Fruit fly (Drosophila melanogaster): ENCODE data around the gene CG7523.
A peak's percentile ranks its signal among the peaks of the same experiment; 100 is the strongest.

Gene CG7523

dm6 chr3R:17700488-17701130 is 29.9 kb upstream of the CG7523 start (continued):
- TF ChIP-seq BtbVII (GFP tag; optimal IDR thresholded peaks at IDR 0.05) (peak; percentile 99), Drgx (GFP tag; IDR thresholded peaks at IDR 0.05) (peak; percentile 98), CG15479 (GFP tag; optimal IDR thresholded peaks at IDR 0.05) (no peak), chn (GFP tag; optimal IDR thresholded peaks at IDR 0.05) (peak; percentile 76), CG4730 (GFP tag; IDR thresholded peaks at IDR 0.05) (peak; percentile 98), Sox102F (GFP tag; optimal IDR thresholded peaks at IDR 0.05) (peak; percentile 99), luna (GFP tag; optimal IDR thresholded peaks at IDR 0.05) (peak; percentile 46), amos (GFP tag; IDR thresholded peaks at IDR 0.05; ENCODE audit: partially characterized antibody) (no peak; the same call in 1 of the 2 replicates), unc-4 (GFP tag; IDR thresholded peaks at IDR 0.05; ENCODE audit: partially characterized antibody) (peak; percentile 38; the same call in 1 of the 2 replicates), dpn (GFP tag; optimal IDR thresholded peaks at IDR 0.05) (peak; percentile 84 to 97), hb (GFP tag; IDR thresholded peaks at IDR 0.05; ENCODE audit: partially characterized antibody) (no peak), CG8281 (tag; optimal IDR thresholded peaks at IDR 0.05) (peak; percentile 93), grn (GFP tag; optimal IDR thresholded peaks at IDR 0.05) (no peak), stwl (tag; optimal IDR thresholded peaks at IDR 0.05) (no peak), fd96Cb (tag; optimal IDR thresholded peaks at IDR 0.05) (peak; percentile 98), H15 (GFP tag; IDR thresholded peaks at IDR 0.05) (peak; percentile 98), CG1832 (GFP tag; optimal IDR thresholded peaks at IDR 0.05) (no peak), CG8089 (GFP tag; optimal IDR thresholded peaks at IDR 0.05) (peak; percentile 41), CG15514 (GFP tag; optimal IDR thresholded peaks at IDR 0.05) (peak; percentile 94), toy (GFP tag; IDR thresholded peaks at IDR 0.05) (peak; percentile 92), CG34376 (GFP tag; optimal IDR thresholded peaks at IDR 0.05) (peak; percentile 95), CG10654 (GFP tag; optimal IDR thresholded peaks at IDR 0.05) (peak; percentile 95), CG17612 (GFP tag; IDR thresholded peaks at IDR 0.05) (peak; percentile 94), Nf-YC (tag; optimal IDR thresholded peaks at IDR 0.05) (peak; percentile 94), cas (GFP tag; IDR thresholded peaks at IDR 0.05) (peak; percentile 95), ind (GFP tag; optimal IDR thresholded peaks at IDR 0.05) (peak; percentile 98), CG9797 (GFP tag; optimal IDR thresholded peaks at IDR 0.05) (peak; percentile 51), Sry-δ (GFP tag; optimal IDR thresholded peaks at IDR 0.05) (no peak), Myb (GFP tag; optimal IDR thresholded peaks at IDR 0.05) (peak; percentile 55), CG12104 (GFP tag; optimal IDR thresholded peaks at IDR 0.05) (peak; percentile 96), Hr3 (GFP tag; optimal IDR thresholded peaks at IDR 0.05) (peak; percentile 99), ERR (GFP tag; optimal IDR thresholded peaks at IDR 0.05) (no peak), CG3847 (GFP tag; IDR thresholded peaks at IDR 0.05) (peak; percentile 99), pan (optimal IDR thresholded peaks at IDR 0.05) (no peak), pan (GFP tag; optimal IDR thresholded peaks at IDR 0.05 in 1 of 2, IDR thresholded peaks at IDR 0.05 in 1 of 2) (peak in 1 of 2 experiments; percentile 99), her (GFP tag; optimal IDR thresholded peaks at IDR 0.05) (peak; percentile 45), Xbp1 (GFP tag; optimal IDR thresholded peaks at IDR 0.05) (peak; percentile 97), Sox100B (GFP tag; optimal IDR thresholded peaks at IDR 0.05) (no peak), fd102C (GFP tag; optimal IDR thresholded peaks at IDR 0.05) (no peak)

- TF ChIP-seq crol (GFP tag; IDR thresholded peaks at IDR 0.05) (peak; percentile 88), chm (GFP tag; IDR thresholded peaks at IDR 0.05) (peak; percentile 85; the same call in 1 of the 2 replicates), CG6175 (GFP tag; IDR thresholded peaks at IDR 0.05) (peak; percentile 62; the same call in 1 of the 3 replicates), nerfin-2 (GFP tag; IDR thresholded peaks at IDR 0.05; ENCODE audit: partially characterized antibody) (no peak), CG2199 (GFP tag; IDR thresholded peaks at IDR 0.05) (no peak), chinmo (GFP tag; IDR thresholded peaks at IDR 0.05; ENCODE audit: partially characterized antibody) (peak; percentile 84), CG5180 (GFP tag; optimal IDR thresholded peaks at IDR 0.05) (peak; percentile 78), Spps (tag; optimal IDR thresholded peaks at IDR 0.05) (no peak), Hr3 (GFP tag; optimal IDR thresholded peaks at IDR 0.05) (no peak), ftz-f1 (GFP tag; optimal IDR thresholded peaks at IDR 0.05) (peak; percentile 50), aop (GFP tag; IDR thresholded peaks at IDR 0.05) (no peak), corto (GFP tag; optimal IDR thresholded peaks at IDR 0.05) (no peak), schlank (tag; optimal IDR thresholded peaks at IDR 0.05) (no peak)
Measured at dm6 chr3R:17699891-17700487, 29.3 kb upstream of the CG7523 start.
